Fruit fly (Drosophila melanogaster) Kc167 (cell line): ENCODE data around the gene eIF3d1.

Experiments used
- Myc ChIP-seq: fragments of >200 bp; optimal IDR thresholded peaks from 2 replicates; lab custom pipeline; 2017; ENCODE audit warnings: missing external identifiers
- insv ChIP-seq: fragments of >200 bp; optimal IDR thresholded peaks from 3 replicates; lab custom pipeline; 2018; ENCODE audit warnings: missing external identifiers
- ttk ChIP-seq: sonication (Bioruptor generic); optimal IDR thresholded peaks from 2 replicates; lab custom pipeline; 2017; ENCODE audit warnings: missing external identifiers

- TF ChIP-seq insv (no peak), ttk (lab: Kevin White, UChicago) (no peak), Myc (lab: Kevin White, UChicago) (no peak)
Observed at dm6 chr3R:23668583-23668982, 11.3 kb upstream of the eIF3d1 start.
